Worm (Caenorhabditis elegans): ENCODE results near the gene aipr-1.

DNA sequence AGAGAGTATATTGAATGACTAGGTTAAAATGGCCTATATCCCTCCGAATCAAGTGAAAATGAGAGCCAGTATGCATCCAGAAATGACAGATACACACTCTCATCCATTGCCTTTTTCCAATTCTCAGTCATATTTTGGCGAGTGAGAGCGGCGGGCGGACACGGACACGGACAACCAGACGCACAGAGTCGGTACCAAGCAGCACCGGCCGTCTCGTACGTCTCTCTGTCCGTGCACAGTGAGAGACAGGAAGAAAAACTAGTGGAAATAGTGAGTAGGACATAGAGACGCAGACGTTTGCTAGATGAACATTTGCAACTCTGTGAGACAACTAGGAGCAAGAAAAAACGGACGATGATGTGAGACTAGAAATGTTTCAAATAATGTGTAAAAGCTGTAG is 30.8 kb downstream of the aipr-1 start:
- no peak for TF ChIP-seq flt-1 (GFP tag; IDR thresholded peaks at IDR 0.05)
- no peak for TF ChIP-seq med-1 (GFP tag; optimal IDR thresholded peaks at IDR 0.05; ENCODE audit: insufficient read depth)
- no peak for TF ChIP-seq ztf-29 (GFP tag; IDR thresholded peaks at IDR 0.05)
- no peak for TF ChIP-seq ref-1 (GFP tag; conservative IDR thresholded peaks at IDR 0.05)
- TF ChIP-seq T22C8.4 (GFP tag; IDR thresholded peaks at IDR 0.05), result no peak
- no peak for TF ChIP-seq klf-2 (GFP tag; conservative IDR thresholded peaks at IDR 0.05)

All from whole organism, midembryonic.